Worm (Caenorhabditis elegans) whole organism, L4/young adult: ENCODE data around the gene oma-2.

Experiments
- W03F9.2 ChIP-seq: fragments of 150-350 bp; optimal IDR thresholded peaks from 2 replicates; lab custom pipeline; 2014; ENCODE audit warnings: missing biosample characterization, missing genetic modification characterization
- dao-5 ChIP-seq: sonication (generic microtip); optimal IDR thresholded peaks from 2 replicates; lab custom pipeline; 2016; ENCODE audit warnings: missing genotype, missing genetic modification characterization, moderate library complexity, missing compliant biosample characterization

ce11 chrV:8073162-8073561 lies 43.9 kb downstream of the oma-2 start:
- TF ChIP-seq dao-5 (tag; lab: Kevin White, UChicago), result no peak
- no peak for TF ChIP-seq W03F9.2
